Fruit fly (Drosophila melanogaster): Measurements from ENCODE around the gene CG11456.

DNA sequence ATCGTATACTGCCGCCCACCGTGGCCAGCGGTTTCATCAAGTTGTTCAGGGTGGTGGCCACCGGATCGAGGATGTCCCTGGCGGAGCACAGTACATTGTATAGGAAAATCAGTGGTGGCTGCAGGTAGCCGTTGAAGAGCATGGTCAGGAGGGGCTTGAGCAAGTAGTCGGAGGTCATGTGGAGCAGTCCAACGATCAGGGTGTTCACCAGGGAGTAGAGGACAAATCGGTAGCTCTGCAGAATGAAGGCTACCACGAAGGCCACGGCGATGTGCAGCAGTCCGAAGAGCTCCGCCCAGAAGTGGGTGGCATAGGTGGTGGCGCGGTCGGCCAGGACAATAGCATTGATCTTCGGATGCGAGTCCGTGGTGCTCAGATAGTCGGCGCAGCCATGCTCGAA, 44.4 kb upstream of the CG11456 start:
- TF ChIP-seq h (optimal IDR thresholded peaks at IDR 0.05) (no peak), Sin3A (optimal IDR thresholded peaks at IDR 0.05) (no peak)
